Worm (Caenorhabditis elegans): ENCODE results near the gene F53B7.4.
A peak's percentile ranks its signal among the peaks of the same experiment; 100 is the strongest.

F53B7.4 gene

DNA sequence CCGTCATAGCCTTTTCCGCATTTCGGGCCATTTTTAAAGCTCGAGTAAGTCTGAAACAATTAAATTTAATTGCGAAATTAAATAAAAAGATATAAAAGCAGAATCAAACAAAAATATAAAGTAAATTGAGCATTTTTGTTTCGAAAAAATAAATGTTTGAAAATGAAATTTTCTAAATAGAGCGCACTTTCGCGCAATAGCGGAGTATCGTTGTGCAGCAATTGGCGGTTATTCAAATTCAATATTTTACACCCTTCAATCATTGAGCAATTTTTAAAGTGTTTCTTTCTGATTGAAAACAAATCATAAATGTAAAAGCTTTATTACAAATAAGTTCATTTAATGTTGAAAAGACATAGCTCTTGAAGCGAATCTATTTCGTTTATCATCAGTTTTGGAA lies 1.7 kb downstream of the F53B7.4 start, which contains the start of gene isy-1 (continued):
- TF ChIP-seq pax-3 (tag; optimal IDR thresholded peaks at IDR 0.05) (peak; percentile 24), dsc-1 (tag; optimal IDR thresholded peaks at IDR 0.05) (peak; percentile 60), sox-4 (tag; optimal IDR thresholded peaks at IDR 0.05) (peak; percentile 42), vab-15 (tag; optimal IDR thresholded peaks at IDR 0.05) (no peak), snu-23 (GFP tag; optimal IDR thresholded peaks at IDR 0.05) (peak; percentile 80), nhr-84 (tag; optimal IDR thresholded peaks at IDR 0.05) (no peak)

DNA sequence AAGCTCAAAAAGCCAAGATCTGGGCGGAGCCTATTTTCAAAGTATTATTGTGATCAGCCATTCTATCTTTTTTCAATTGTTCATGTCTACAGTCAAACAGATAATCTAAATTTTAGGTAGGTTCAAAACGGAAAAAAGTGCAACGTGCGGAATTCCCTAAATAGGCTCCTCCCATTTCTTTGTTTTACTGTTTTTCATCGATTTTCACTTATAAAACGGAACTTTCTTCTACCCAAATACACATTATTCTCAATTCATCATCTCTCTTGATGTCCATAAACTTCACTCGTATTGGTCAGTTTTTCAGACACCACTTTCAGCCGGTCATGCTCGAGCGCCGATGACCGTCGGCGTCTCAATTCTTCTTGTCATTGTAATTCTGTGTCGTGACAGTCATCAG lies 3.5 kb downstream of the F53B7.4 start, which contains the start of gene F53B7.7:
Gene F53B7.7 (plus strand): TSS at position 301 of the 400 bp plus-strand sequence.
- no peak for TF ChIP-seq dpl-1 (GFP tag; optimal IDR thresholded peaks at IDR 0.05)
- TF ChIP-seq nhr-85 (tag), result peak; percentile 53
- TF ChIP-seq blmp-1 (tag; optimal IDR thresholded peaks at IDR 0.05), result no peak
- no peak for TF ChIP-seq ceh-88 (GFP tag; IDR thresholded peaks at IDR 0.05)
- TF ChIP-seq nhr-20 (tag; optimal IDR thresholded peaks at IDR 0.05), result no peak
- no peak for TF ChIP-seq ceh-90 (tag; optimal IDR thresholded peaks at IDR 0.05)
- TF ChIP-seq mab-9 (GFP tag; IDR thresholded peaks at IDR 0.05), result no peak

DNA sequence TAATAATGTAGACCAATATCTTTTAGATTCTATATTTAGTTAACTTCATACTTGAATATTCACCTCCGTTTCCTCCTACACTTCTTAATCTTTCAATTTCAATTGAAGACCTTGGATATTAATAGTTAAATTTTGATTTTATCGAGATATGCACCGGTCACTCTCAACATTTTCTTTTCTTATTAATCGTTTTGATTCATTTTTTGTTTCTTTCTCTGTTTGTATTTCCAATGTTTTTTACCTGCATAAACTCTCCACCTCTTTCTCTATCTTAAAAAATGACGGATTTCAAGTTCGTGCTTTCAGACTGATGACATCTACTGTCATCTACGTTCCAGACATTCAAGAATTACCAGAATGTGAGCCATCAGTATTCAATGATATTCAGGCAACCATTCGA lies 10.5 kb downstream of the F53B7.4 start, which contains the start of gene frpr-9:
Gene frpr-9 (plus strand): TSS at position 301 of the 400 bp plus-strand sequence.
- TF ChIP-seq unc-86 (tag; optimal IDR thresholded peaks at IDR 0.05) (no peak), ztf-11 (tag; optimal IDR thresholded peaks at IDR 0.05) (no peak), fkh-10 (GFP tag; optimal IDR thresholded peaks at IDR 0.05) (no peak), C34B4.2 (tag; optimal IDR thresholded peaks at IDR 0.05) (no peak), nhr-20 (tag; optimal IDR thresholded peaks at IDR 0.05) (no peak), ceh-82 (tag; optimal IDR thresholded peaks at IDR 0.05) (no peak), tlp-1 (tag; optimal IDR thresholded peaks at IDR 0.05) (no peak), sup-37 (GFP tag; optimal IDR thresholded peaks at IDR 0.05) (no peak), sptf-1 (tag; optimal IDR thresholded peaks at IDR 0.05) (no peak), aha-1 (tag; optimal IDR thresholded peaks at IDR 0.05) (no peak)

DNA sequence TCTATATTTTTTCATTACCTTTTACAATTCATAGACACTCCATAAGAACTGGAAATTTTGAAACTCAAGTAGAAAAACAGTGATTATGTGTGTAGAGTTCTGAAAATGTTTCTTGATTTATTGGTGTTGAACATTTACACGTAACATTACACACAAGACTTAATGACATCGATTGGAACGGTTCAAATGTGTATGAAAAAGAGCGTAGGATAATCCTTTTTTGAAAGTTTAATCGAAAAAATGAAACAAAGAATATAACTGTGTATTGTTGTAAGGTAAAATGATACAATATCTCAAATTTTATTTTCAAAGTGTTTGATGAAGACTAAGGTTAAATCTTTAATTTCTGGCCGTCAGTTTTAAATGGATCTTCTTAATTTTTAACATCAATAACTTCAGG lies 21.2 kb downstream of the F53B7.4 start, which contains the start of gene fig-1:
Gene fig-1 (minus strand): TSS at position 101 of the 400 bp plus-strand sequence.
- no peak for TF ChIP-seq pag-3 (tag; optimal IDR thresholded peaks at IDR 0.05; ENCODE audit: borderline replicate concordance, insufficient read depth)

DNA sequence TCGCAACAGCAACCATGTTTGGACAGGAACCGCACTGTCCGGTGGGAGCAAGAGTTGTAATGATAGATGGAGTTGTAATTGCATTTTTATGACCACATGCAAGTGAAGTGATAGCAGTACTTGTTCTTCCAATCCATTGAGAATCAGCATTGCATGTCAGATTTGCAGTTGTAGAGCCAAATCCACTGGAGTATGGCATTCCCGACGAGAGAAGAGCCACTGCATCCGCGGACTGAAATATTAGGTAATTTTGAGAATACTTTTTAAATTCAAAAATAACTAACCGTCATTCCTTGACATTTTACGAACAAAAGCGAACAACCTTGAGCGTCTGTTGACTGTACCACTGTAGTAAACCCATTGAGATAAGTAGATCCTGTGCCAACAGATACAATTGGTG lies 27.2 kb downstream of the F53B7.4 start:
- TF ChIP-seq nhr-71 (tag; optimal IDR thresholded peaks at IDR 0.05) (no peak), nhr-28 (tag; optimal IDR thresholded peaks at IDR 0.05) (no peak), zip-4 (GFP tag; optimal IDR thresholded peaks at IDR 0.05) (no peak), fkh-10 (GFP tag; optimal IDR thresholded peaks at IDR 0.05) (no peak), nhr-237 (tag; optimal IDR thresholded peaks at IDR 0.05) (no peak), lin-15B (tag; optimal IDR thresholded peaks at IDR 0.05) (no peak), lin-14 (GFP tag; optimal IDR thresholded peaks at IDR 0.05) (no peak), unc-30 (tag; optimal IDR thresholded peaks at IDR 0.05) (no peak), lsy-2 (tag; optimal IDR thresholded peaks at IDR 0.05) (no peak), C04F5.9 (tag; optimal IDR thresholded peaks at IDR 0.05) (no peak)

DNA sequence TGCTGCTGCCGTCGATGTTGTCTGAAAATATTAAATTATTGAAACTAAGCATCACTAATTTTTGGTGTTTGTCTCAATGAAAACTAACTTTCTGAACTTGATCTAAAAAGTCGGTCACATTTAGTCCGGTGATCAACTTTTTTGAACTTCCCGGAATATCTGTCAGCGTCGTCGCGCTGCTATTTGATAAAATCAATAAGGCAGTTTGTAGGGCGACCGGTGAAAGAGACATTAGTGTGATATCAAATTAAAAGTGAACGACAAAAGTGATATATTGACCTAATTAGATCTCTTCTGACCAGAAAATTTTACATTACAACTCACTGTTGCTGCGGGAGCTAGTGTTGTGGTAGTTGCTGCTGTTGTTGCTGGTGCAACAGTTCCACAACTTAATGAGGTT lies 31.4 kb downstream of the F53B7.4 start:
- TF ChIP-seq elt-3 (tag; optimal IDR thresholded peaks at IDR 0.05) (peak in 1 of 6 experiments; percentile 10), egl-13 (tag; optimal IDR thresholded peaks at IDR 0.05) (no peak), nhr-85 (tag) (peak; percentile 23), unc-86 (tag; optimal IDR thresholded peaks at IDR 0.05) (no peak), nhr-77 (tag; optimal IDR thresholded peaks at IDR 0.05) (no peak), blmp-1 (tag; optimal IDR thresholded peaks at IDR 0.05) (peak; percentile 90), lin-15B (tag; optimal IDR thresholded peaks at IDR 0.05) (no peak), alr-1 (tag; optimal IDR thresholded peaks at IDR 0.05; ENCODE audit: borderline replicate concordance) (no peak), hpl-2 (GFP tag; optimal IDR thresholded peaks at IDR 0.05) (no peak), nhr-90 (tag; optimal IDR thresholded peaks at IDR 0.05; ENCODE audit: poor library complexity) (no peak), pax-3 (tag; optimal IDR thresholded peaks at IDR 0.05) (no peak), lin-39 (tag; optimal IDR thresholded peaks at IDR 0.05) (no peak), irx-1 (tag; optimal IDR thresholded peaks at IDR 0.05) (no peak), lin-13 (GFP tag; optimal IDR thresholded peaks at IDR 0.05) (no peak)

Measured in whole organism, L1 larva.